Fruit fly (Drosophila melanogaster) Kc167 (cell line): ENCODE results near the gene meso18E.

Experiments used
- Myc ChIP-seq: fragments of >200 bp; optimal IDR thresholded peaks from 2 replicates; lab custom pipeline; 2017; ENCODE audit warnings: missing external identifiers
- Sin3A ChIP-seq: fragments of >200 bp; optimal IDR thresholded peaks from 2 replicates; lab custom pipeline; 2018; ENCODE audit warnings: missing external identifiers
- h ChIP-seq: fragments of >200 bp; optimal IDR thresholded peaks from 3 replicates; lab custom pipeline; 2018; ENCODE audit warnings: missing external identifiers
- insv ChIP-seq: fragments of >200 bp; optimal IDR thresholded peaks from 3 replicates; lab custom pipeline; 2018; ENCODE audit warnings: missing external identifiers
- psq ChIP-seq: fragments of >200 bp; optimal IDR thresholded peaks from 2 replicates; lab custom pipeline; 2017; ENCODE audit warnings: missing external identifiers

DNA sequence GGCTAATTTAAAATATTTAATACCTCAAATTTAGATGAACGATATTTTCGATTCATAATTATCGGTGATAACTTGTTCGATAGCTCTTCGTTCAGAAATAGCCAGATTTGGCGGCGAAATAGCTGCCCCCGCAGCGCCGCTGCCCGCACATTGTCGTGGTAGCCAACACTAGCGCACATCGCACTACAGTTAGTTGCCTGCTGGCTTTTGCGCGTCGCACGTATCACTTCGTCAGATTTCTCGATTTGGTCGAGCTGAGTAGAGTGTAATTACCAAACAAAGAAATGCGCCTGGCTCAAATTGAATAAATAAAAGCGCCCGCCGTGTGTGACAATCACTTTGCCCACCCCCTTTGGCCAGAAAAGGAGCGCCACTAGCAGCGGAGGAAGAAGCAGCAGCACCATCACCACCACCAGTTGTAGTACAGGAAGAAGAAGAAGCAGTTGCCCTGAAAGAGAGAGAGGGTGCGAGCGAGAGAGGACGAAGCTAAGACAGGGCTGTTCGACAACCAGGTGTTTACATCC, 37.8 kb upstream of the meso18E start, which contains the start of gene Abcd3:
- no peak for TF ChIP-seq psq (lab: Kevin White, UChicago)
- no peak for TF ChIP-seq h (lab: Kevin White, UChicago)
- TF ChIP-seq insv, result no peak
- TF ChIP-seq Myc (lab: Kevin White, UChicago), result no peak
- no peak for TF ChIP-seq Sin3A (lab: Kevin White, UChicago)
